Worm (Caenorhabditis elegans) whole organism, young adult: Measurements from ENCODE around the gene srx-19.

ENCODE experiments used
- B0336.3 ChIP-seq: fragments of 200-800 bp; sonication (Bioruptor generic); IDR thresholded peaks from 2 replicates; pipeline ENCODE4 v1.3.6; 2022; ENCODE audit warnings: missing genetic modification characterization, missing compliant biosample characterization
- C06A6.2 ChIP-seq: fragments of 200-800 bp; sonication (Bioruptor generic); conservative IDR thresholded peaks from 2 replicates; pipeline ENCODE4 v1.3.6; 2022; ENCODE audit warnings: missing genetic modification characterization, missing compliant biosample characterization
- F23B12.7 ChIP-seq: sonication (generic microtip); optimal IDR thresholded peaks from 2 replicates; lab custom pipeline; 2017; ENCODE audit warnings: missing genetic modification characterization, mild to moderate bottlenecking, missing compliant biosample characterization, antibody characterized with exemption, moderate library complexity; ENCODE audit not compliant: insufficient read depth
- F33H1.4 ChIP-seq: fragments of 200-800 bp; sonication (Bioruptor generic); IDR thresholded peaks from 2 replicates; pipeline ENCODE4 v1.3.6; 2022; ENCODE audit warnings: missing genetic modification reagents, missing genetic modification characterization, missing compliant biosample characterization
- F37B4.10 ChIP-seq: fragments of 200-800 bp; sonication (Bioruptor generic); IDR thresholded peaks from 2 replicates; pipeline ENCODE4 v1.3.6; 2022; ENCODE audit warnings: missing genetic modification characterization, missing compliant biosample characterization
- F39B2.1 ChIP-seq: fragments of 200-800 bp; sonication (Bioruptor generic); IDR thresholded peaks from 2 replicates; pipeline ENCODE4 v1.3.6; 2022; ENCODE audit warnings: missing genetic modification reagents, missing genetic modification characterization, missing compliant biosample characterization
- F49E8.2 ChIP-seq: sonication (generic microtip); optimal IDR thresholded peaks from 3 replicates; lab custom pipeline; 2017; ENCODE audit warnings: missing genetic modification characterization, mild to moderate bottlenecking, missing compliant biosample characterization, antibody characterized with exemption, moderate library complexity; ENCODE audit not compliant: insufficient read depth
- F52B5.7 ChIP-seq: sonication (generic microtip); optimal IDR thresholded peaks from 2 replicates; lab custom pipeline; 2016; ENCODE audit warnings: mild to moderate bottlenecking, missing genetic modification characterization, missing compliant biosample characterization
- T26A5.8 ChIP-seq: sonication (generic microtip); optimal IDR thresholded peaks from 2 replicates; lab custom pipeline; 2016; ENCODE audit warnings: missing genetic modification characterization, missing compliant biosample characterization
- Y56A3A.18 ChIP-seq: fragments of 200-800 bp; sonication (Bioruptor generic); IDR thresholded peaks from 2 replicates; pipeline ENCODE4 v1.3.6; 2022; ENCODE audit warnings: missing genetic modification reagents, missing genetic modification characterization, missing compliant biosample characterization
- Y95B8A.8 ChIP-seq: fragments of 200-800 bp; sonication (Bioruptor generic); IDR thresholded peaks from 2 replicates; pipeline ENCODE4 v1.3.6; 2022; ENCODE audit warnings: missing genetic modification reagents, missing genetic modification characterization, missing compliant biosample characterization
- ZK185.1 ChIP-seq: sonication (generic microtip); optimal IDR thresholded peaks from 2 replicates; lab custom pipeline; 2016; ENCODE audit warnings: mild to moderate bottlenecking, missing genetic modification characterization, missing compliant biosample characterization; ENCODE audit not compliant: poor library complexity, severe bottlenecking
- akir-1 ChIP-seq: fragments of 200-800 bp; sonication (Bioruptor generic); optimal IDR thresholded peaks from 2 replicates; lab custom pipeline; 2018; ENCODE audit warnings: mild to moderate bottlenecking, missing genetic modification characterization, moderate library complexity, missing compliant biosample characterization
- attf-5 ChIP-seq: fragments of 200-800 bp; sonication (Bioruptor generic); optimal IDR thresholded peaks from 2 replicates; lab custom pipeline; 2018; ENCODE audit warnings: mild to moderate bottlenecking, missing genetic modification characterization, missing compliant biosample characterization
- bed-1 ChIP-seq: fragments of 200-800 bp; sonication (Bioruptor generic); IDR thresholded peaks from 2 replicates; pipeline ENCODE4 v1.3.6; 2022; ENCODE audit warnings: missing genetic modification reagents, missing genetic modification characterization, missing compliant biosample characterization
- cebp-2 ChIP-seq: fragments of 200-800 bp; sonication (Bioruptor generic); IDR thresholded peaks from 2 replicates; pipeline ENCODE4 v1.3.6; 2022; ENCODE audit warnings: missing genetic modification characterization, missing compliant biosample characterization
- ceh-40 ChIP-seq: fragments of 200-800 bp; sonication (Bioruptor generic); IDR thresholded peaks from 2 replicates; pipeline ENCODE4 v1.3.6; 2022; ENCODE audit warnings: missing genetic modification characterization, missing compliant biosample characterization
- ceh-79 ChIP-seq: sonication (generic microtip); optimal IDR thresholded peaks from 2 replicates; lab custom pipeline; 2017; ENCODE audit warnings: mild to moderate bottlenecking, missing genetic modification characterization, missing compliant biosample characterization
- fkh-3 ChIP-seq: sonication (generic microtip); optimal IDR thresholded peaks from 2 replicates; lab custom pipeline; 2016; ENCODE audit warnings: mild to moderate bottlenecking, missing genetic modification characterization, missing compliant biosample characterization
- him-1 ChIP-seq: sonication (generic microtip); optimal IDR thresholded peaks from 2 replicates; lab custom pipeline; 2016; ENCODE audit warnings: missing genotype, missing genetic modification reagents, missing genetic modification characterization, missing compliant biosample characterization
- hmg-1.2 ChIP-seq: fragments of 200-800 bp; sonication (Bioruptor generic); IDR thresholded peaks from 2 replicates; pipeline ENCODE4 v1.3.6; 2022; ENCODE audit warnings: missing genetic modification reagents, missing genetic modification characterization, missing compliant biosample characterization
- lin-40 ChIP-seq: sonication (generic microtip); optimal IDR thresholded peaks from 2 replicates; lab custom pipeline; 2016; ENCODE audit warnings: missing genetic modification characterization, mild to moderate bottlenecking, missing compliant biosample characterization, missing genotype, missing genetic modification reagents
- lin-54 ChIP-seq: fragments of 200-800 bp; sonication (Bioruptor generic); optimal IDR thresholded peaks from 2 replicates; lab custom pipeline; 2018; ENCODE audit warnings: mild to moderate bottlenecking, missing genetic modification characterization, missing compliant biosample characterization
- madf-3 ChIP-seq: fragments of 200-800 bp; sonication (Bioruptor generic); IDR thresholded peaks from 2 replicates; pipeline ENCODE4 v1.3.6; 2022; ENCODE audit warnings: missing genetic modification reagents, missing genetic modification characterization, missing compliant biosample characterization
- madf-6 ChIP-seq: fragments of 200-800 bp; sonication (Bioruptor generic); IDR thresholded peaks from 2 replicates; pipeline ENCODE4 v1.3.6; 2022; ENCODE audit warnings: missing genetic modification reagents, missing genetic modification characterization, missing compliant biosample characterization
- mes-4 ChIP-seq: sonication (generic microtip); optimal IDR thresholded peaks from 2 replicates; lab custom pipeline; 2016; ENCODE audit warnings: missing genotype, missing genetic modification characterization, missing compliant biosample characterization
- mxl-1 ChIP-seq: sonication (generic microtip); optimal IDR thresholded peaks from 2 replicates; lab custom pipeline; 2016; ENCODE audit warnings: missing genetic modification characterization, missing compliant biosample characterization
- nfya-1 ChIP-seq: sonication (generic microtip); optimal IDR thresholded peaks from 2 replicates; lab custom pipeline; 2017; ENCODE audit warnings: antibody characterized with exemption, missing compliant biosample characterization, missing genetic modification characterization, borderline replicate concordance; ENCODE audit not compliant: insufficient read depth
- nfyb-1 ChIP-seq: fragments of 200-800 bp; sonication (Bioruptor generic); IDR thresholded peaks from 2 replicates; pipeline ENCODE4 v1.3.6; 2022; ENCODE audit warnings: missing genetic modification reagents, missing genetic modification characterization, missing compliant biosample characterization
- nhr-120 ChIP-seq: fragments of 200-800 bp; sonication (Bioruptor generic); IDR thresholded peaks from 2 replicates; pipeline ENCODE4 v1.3.6; 2022; ENCODE audit warnings: missing genetic modification characterization, missing compliant biosample characterization
- nhr-80 ChIP-seq: sonication (generic microtip); optimal IDR thresholded peaks from 2 replicates; lab custom pipeline; 2016; ENCODE audit warnings: missing genetic modification characterization, missing compliant biosample characterization
- pbrm-1 ChIP-seq: fragments of 200-800 bp; sonication (Bioruptor generic); IDR thresholded peaks from 2 replicates; pipeline ENCODE4 v1.3.6; 2022; ENCODE audit warnings: missing genetic modification reagents, missing genetic modification characterization, missing compliant biosample characterization
- rec-8 ChIP-seq, 2 experiments: sonication (generic microtip); optimal IDR thresholded peaks; 2 replicates each; lab custom pipeline; 2016; ENCODE audit warnings: mild to moderate bottlenecking in 2 of 2, missing genetic modification characterization in 2 of 2, missing genetic modification reagents in 2 of 2, missing genotype in 2 of 2, missing biosample characterization in 1 of 2, missing compliant biosample characterization in 1 of 2, moderate library complexity in 1 of 2
- repo-1 ChIP-seq: sonication (generic microtip); optimal IDR thresholded peaks from 2 replicates; lab custom pipeline; 2017; ENCODE audit warnings: mild to moderate bottlenecking, missing genetic modification characterization, missing compliant biosample characterization
- sdz-38 ChIP-seq: sonication (generic microtip); optimal IDR thresholded peaks from 2 replicates; lab custom pipeline; 2016; ENCODE audit warnings: missing genotype, missing genetic modification characterization, missing compliant biosample characterization
- sea-2 ChIP-seq: fragments of 200-800 bp; sonication (Bioruptor generic); IDR thresholded peaks from 2 replicates; pipeline ENCODE4 v1.3.6; 2022; ENCODE audit warnings: missing genetic modification characterization, missing compliant biosample characterization
- snpc-4 ChIP-seq, 5 experiments: fragments of 150-350 bp in 1 of 5; sonication (generic microtip) in 4 of 5; optimal IDR thresholded peaks; 2 replicates each; lab custom pipeline; 2014 to 2018; ENCODE audit warnings: missing genetic modification characterization in 5 of 5, missing biosample characterization in 3 of 5, antibody characterized with exemption in 2 of 5, mild to moderate bottlenecking in 2 of 5, missing compliant biosample characterization in 2 of 5, missing genotype in 2 of 5, moderate library complexity in 2 of 5, missing genetic modification reagents in 1 of 5
- tbx-9 ChIP-seq: sonication (generic microtip); optimal IDR thresholded peaks from 2 replicates; lab custom pipeline; 2016; ENCODE audit warnings: borderline replicate concordance, missing genetic modification characterization, inconsistent platforms, missing compliant biosample characterization
- zim-3 ChIP-seq: sonication (generic microtip); optimal IDR thresholded peaks from 2 replicates; lab custom pipeline; 2017; ENCODE audit warnings: mild to moderate bottlenecking, missing genetic modification characterization, moderate library complexity, missing compliant biosample characterization
- ztf-25 ChIP-seq: fragments of 200-800 bp; sonication (Bioruptor generic); IDR thresholded peaks from 2 replicates; pipeline ENCODE4 v1.3.6; 2022; ENCODE audit warnings: missing genetic modification reagents, missing genetic modification characterization, missing compliant biosample characterization
- ztf-3 ChIP-seq: fragments of 200-800 bp; sonication (Bioruptor generic); optimal IDR thresholded peaks from 2 replicates; lab custom pipeline; 2018; ENCODE audit warnings: mild to moderate bottlenecking, missing genetic modification characterization, missing compliant biosample characterization

Gene srx-19

ce11 chrIV:6842470-6843008 lies 30.5 kb upstream of the srx-19 start, which contains the start of gene lip-1 (continued):
- TF ChIP-seq C06A6.2 (no peak), F49E8.2 (peak; percentile 23), lin-54 (GFP tag; lab: Kevin White, UChicago) (peak; percentile 50), pbrm-1 (GFP tag; lab: Robert Waterston, UW) (no peak), madf-3 (no peak), bed-1 (GFP tag; lab: Robert Waterston, UW) (no peak), F39B2.1 (no peak), madf-6 (GFP tag; lab: Robert Waterston, UW) (peak; percentile 95), him-1 (tag; lab: Kevin White, UChicago) (peak; percentile 30), cebp-2 (no peak), B0336.3 (no peak), T26A5.8 (no peak), nhr-80 (no peak), ztf-25 (GFP tag; lab: Robert Waterston, UW) (no peak), hmg-1.2 (GFP tag; lab: Robert Waterston, UW) (peak; percentile 26; the same call in 1 of the 2 replicates), ceh-40 (GFP tag; lab: Robert Waterston, UW) (no peak), F33H1.4 (peak; percentile 72), Y95B8A.8 (GFP tag; lab: Robert Waterston, UW) (peak; percentile 82)

DNA sequence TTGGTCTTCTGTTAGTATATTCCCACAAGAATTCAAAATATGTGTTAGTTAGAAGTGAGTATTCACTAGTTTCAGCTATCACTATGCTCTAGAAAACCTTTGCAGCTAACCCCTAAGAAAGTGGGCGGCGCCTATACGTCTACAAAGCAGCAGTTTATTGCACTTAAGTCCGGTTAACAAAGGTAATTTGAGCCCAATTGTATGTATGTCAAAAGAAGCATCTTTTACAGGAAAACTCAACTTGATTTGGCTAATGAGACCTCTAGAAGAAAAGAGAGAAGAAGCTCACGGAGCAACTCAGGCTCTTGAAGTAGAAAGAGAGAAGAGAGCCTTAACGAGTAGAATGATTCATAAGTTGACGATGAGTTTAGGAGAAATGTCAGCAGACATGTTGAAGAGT lies 20.3 kb upstream of the srx-19 start:
- no peak for TF ChIP-seq cebp-2
- TF ChIP-seq repo-1 (tag; lab: Kevin White, UChicago), result no peak
- no peak for TF ChIP-seq F52B5.7 (tag; lab: Kevin White, UChicago)
- TF ChIP-seq snpc-4 (GFP tag; optimal IDR thresholded peaks at IDR 0.05; lab: Kevin White, UChicago), result no peak
- TF ChIP-seq snpc-4 (tag; optimal IDR thresholded peaks at IDR 0.05; lab: Kevin White, UChicago), result no peak
- no peak for TF ChIP-seq F23B12.7 (tag; lab: Kevin White, UChicago)
- TF ChIP-seq mes-4, result no peak
- TF ChIP-seq lin-40, result no peak
- TF ChIP-seq mxl-1 (tag; lab: Kevin White, UChicago), result no peak
- no peak for TF ChIP-seq fkh-3
- TF ChIP-seq nfya-1, result no peak
- no peak for TF ChIP-seq Y56A3A.18 (GFP tag; lab: Robert Waterston, UW)
- no peak for TF ChIP-seq nhr-120 (GFP tag; lab: Robert Waterston, UW)
- TF ChIP-seq sea-2, result no peak
- TF ChIP-seq sdz-38 (tag; lab: Kevin White, UChicago), result no peak
- TF ChIP-seq akir-1 (GFP tag; lab: Kevin White, UChicago), result no peak
- no peak for TF ChIP-seq zim-3 (tag; lab: Kevin White, UChicago)
- no peak for TF ChIP-seq rec-8 (tag; optimal IDR thresholded peaks at IDR 0.05; lab: Kevin White, UChicago)

- TF ChIP-seq F37B4.10 (GFP tag; lab: Robert Waterston, UW) (no peak), F39B2.1 (no peak), B0336.3 (no peak), ZK185.1 (tag; lab: Kevin White, UChicago) (no peak), attf-5 (GFP tag; lab: Kevin White, UChicago) (no peak), nfyb-1 (GFP tag; lab: Robert Waterston, UW) (no peak), ztf-3 (no peak), tbx-9 (tag; lab: Kevin White, UChicago) (no peak), ceh-79 (tag; lab: Kevin White, UChicago) (no peak), F33H1.4 (no peak)
These were observed 13.8 kb upstream of the srx-19 start, which contains the start of gene R13H7.2 for ce11 chrIV:6859270-6859669. R13H7.2 (minus strand) TSS chrIV:6859370.
